Worm (Caenorhabditis elegans) whole organism, L4 larva: ENCODE results near the gene F36G3.2.

Source experiments
- F26F4.8 ChIP-seq: fragments of 200-800 bp; sonication (Bioruptor generic); conservative IDR thresholded peaks from 2 replicates; pipeline ENCODE4 v1.3.6; 2022; ENCODE audit warnings: missing genetic modification characterization, missing compliant biosample characterization
- Y105C5A.15 ChIP-seq: fragments of 200-800 bp; sonication (Bioruptor generic); IDR thresholded peaks from 2 replicates; pipeline ENCODE4 v1.3.6; 2022; ENCODE audit warnings: missing genetic modification characterization, missing compliant biosample characterization
- ZK337.2 ChIP-seq: fragments of 200-800 bp; sonication (Bioruptor generic); IDR thresholded peaks from 2 replicates; pipeline ENCODE4 v1.3.6; 2022; ENCODE audit warnings: missing genetic modification reagents, missing genetic modification characterization, missing compliant biosample characterization
- ceh-20 ChIP-seq: fragments of 200-800 bp; sonication (Bioruptor generic); IDR thresholded peaks from 2 replicates; pipeline ENCODE4 v1.3.6; 2022; ENCODE audit warnings: missing genetic modification reagents, missing genetic modification characterization, missing compliant biosample characterization
- ces-1 ChIP-seq: fragments of 150-350 bp; sonication (generic microtip); optimal IDR thresholded peaks from 4 replicates; lab custom pipeline; 2014; ENCODE audit warnings: missing biosample characterization, missing genetic modification reagents, missing genetic modification characterization
- ctbp-1 ChIP-seq: fragments of 200-800 bp; sonication (Bioruptor generic); IDR thresholded peaks from 2 replicates; pipeline ENCODE4 v1.3.6; 2022; ENCODE audit warnings: missing genetic modification reagents, missing genetic modification characterization, missing compliant biosample characterization
- daf-16 ChIP-seq, 3 experiments: sonication (generic microtip); optimal IDR thresholded peaks; 2 replicates each; lab custom pipeline; 2016 to 2017; ENCODE audit warnings: missing genetic modification characterization in 3 of 3, missing genetic modification reagents in 3 of 3, mild to moderate bottlenecking in 2 of 3, missing compliant biosample characterization in 2 of 3, missing biosample characterization in 1 of 3, moderate library complexity in 1 of 3
- dmd-6 ChIP-seq: fragments of 200-800 bp; sonication (Bioruptor generic); IDR thresholded peaks from 2 replicates; pipeline ENCODE4 v1.3.6; 2022; ENCODE audit warnings: missing genetic modification reagents, missing genetic modification characterization, missing compliant biosample characterization
- dve-1 ChIP-seq: sonication (generic microtip); optimal IDR thresholded peaks from 2 replicates; lab custom pipeline; 2017; ENCODE audit warnings: antibody characterized with exemption, mild to moderate bottlenecking, missing genetic modification characterization, missing compliant biosample characterization; ENCODE audit not compliant: insufficient read depth
- egl-27 ChIP-seq: sonication (generic microtip); optimal IDR thresholded peaks from 3 replicates; lab custom pipeline; 2017; ENCODE audit warnings: missing biosample characterization, missing genetic modification reagents, missing genetic modification characterization
- egl-43 ChIP-seq: fragments of 200-800 bp; sonication (Bioruptor generic); IDR thresholded peaks from 2 replicates; pipeline ENCODE4 v1.3.6; 2022; ENCODE audit warnings: missing genetic modification reagents, missing genetic modification characterization, missing compliant biosample characterization
- fkh-10 ChIP-seq: fragments of 150-350 bp; optimal IDR thresholded peaks from 2 replicates; lab custom pipeline; 2014; ENCODE audit warnings: missing biosample characterization, missing genetic modification reagents, missing genetic modification characterization
- hif-1 ChIP-seq, 2 experiments: sonication (generic microtip); optimal IDR thresholded peaks; 2 replicates each; lab custom pipeline; 2016 to 2017; ENCODE audit warnings: missing compliant biosample characterization in 2 of 2, missing genetic modification characterization in 2 of 2, missing genetic modification reagents in 2 of 2, missing genotype in 2 of 2, mild to moderate bottlenecking in 1 of 2
- hmg-1.1 ChIP-seq: fragments of 200-800 bp; sonication (Bioruptor generic); IDR thresholded peaks from 2 replicates; pipeline ENCODE4 v1.3.6; 2022; ENCODE audit warnings: missing genetic modification reagents, missing genetic modification characterization, missing compliant biosample characterization
- lin-15B ChIP-seq: fragments of 150-350 bp; sonication (generic microtip); optimal IDR thresholded peaks from 3 replicates; lab custom pipeline; 2014; ENCODE audit warnings: missing biosample characterization, missing genetic modification characterization
- lsy-2 ChIP-seq, 2 experiments: fragments of 150-350 bp in 1 of 2; sonication (generic microtip) in 1 of 2; optimal IDR thresholded peaks; 2 replicates each; lab custom pipeline; 2014 to 2017; ENCODE audit warnings: missing biosample characterization in 2 of 2, missing genetic modification characterization in 2 of 2
- mdl-1 ChIP-seq, 2 experiments: fragments of 150-350 bp in 1 of 2; sonication (generic microtip) in 1 of 2; optimal IDR thresholded peaks; 2 replicates each; lab custom pipeline; 2014 to 2017; ENCODE audit warnings: missing biosample characterization in 2 of 2, missing genetic modification characterization in 2 of 2
- mes-2 ChIP-seq: sonication (generic microtip); optimal IDR thresholded peaks from 2 replicates; lab custom pipeline; 2016; ENCODE audit warnings: missing genotype, mild to moderate bottlenecking, missing genetic modification characterization, missing compliant biosample characterization; ENCODE audit not compliant: poor library complexity, severe bottlenecking
- nhr-102 ChIP-seq: sonication (generic microtip); optimal IDR thresholded peaks from 2 replicates; lab custom pipeline; 2016; ENCODE audit warnings: mild to moderate bottlenecking, missing genetic modification characterization, moderate library complexity, missing compliant biosample characterization
- nhr-28 ChIP-seq: fragments of 150-350 bp; optimal IDR thresholded peaks from 2 replicates; lab custom pipeline; 2014; ENCODE audit warnings: missing biosample characterization, missing genetic modification characterization
- nhr-41 ChIP-seq: fragments of 200-800 bp; sonication (Bioruptor generic); IDR thresholded peaks from 2 replicates; pipeline ENCODE4 v1.3.6; 2022; ENCODE audit warnings: missing genetic modification reagents, missing genetic modification characterization, missing compliant biosample characterization
- nhr-76 ChIP-seq: fragments of 150-350 bp; optimal IDR thresholded peaks from 2 replicates; lab custom pipeline; 2014; ENCODE audit warnings: missing biosample characterization, missing genetic modification characterization
- nhr-77 ChIP-seq: fragments of 150-350 bp; optimal IDR thresholded peaks from 2 replicates; lab custom pipeline; 2014; ENCODE audit warnings: missing biosample characterization, missing genetic modification characterization
- pha-4 ChIP-seq, 2 experiments: fragments of 150-350 bp in 1 of 2; fragments of 200-800 bp in 1 of 2; sonication (Bioruptor generic) in 1 of 2; IDR thresholded peaks in 1 of 2; optimal IDR thresholded peaks in 1 of 2; 2 replicates each; pipeline versions ENCODE4 v1.3.6 to Lab custom; 2014 to 2022; ENCODE audit warnings: missing genetic modification characterization in 2 of 2, missing genetic modification reagents in 2 of 2, missing biosample characterization in 1 of 2, missing compliant biosample characterization in 1 of 2
- pqm-1 ChIP-seq: sonication (generic microtip); optimal IDR thresholded peaks from 2 replicates; lab custom pipeline; 2017; ENCODE audit warnings: missing biosample characterization, missing genetic modification characterization
- set-16 ChIP-seq: fragments of 200-800 bp; sonication (Bioruptor generic); IDR thresholded peaks from 2 replicates; pipeline ENCODE4 v1.3.6; 2022; ENCODE audit warnings: missing genetic modification reagents, missing genetic modification characterization, missing compliant biosample characterization
- spr-3 ChIP-seq: fragments of 200-800 bp; sonication (Bioruptor generic); optimal IDR thresholded peaks from 2 replicates; lab custom pipeline; 2018; ENCODE audit warnings: mild to moderate bottlenecking, missing genetic modification characterization, missing compliant biosample characterization
- tag-97 ChIP-seq: fragments of 200-800 bp; sonication (Bioruptor generic); IDR thresholded peaks from 2 replicates; pipeline ENCODE4 v1.3.6; 2022; ENCODE audit warnings: missing genetic modification characterization, missing compliant biosample characterization
- tra-1 ChIP-seq: fragments of 200-800 bp; sonication (Bioruptor generic); IDR thresholded peaks from 2 replicates; pipeline ENCODE4 v1.3.6; 2022; ENCODE audit warnings: missing genetic modification reagents, missing genetic modification characterization, missing compliant biosample characterization
- unc-62 ChIP-seq, 3 experiments: fragments of 150-350 bp in 1 of 3; sonication (generic microtip); optimal IDR thresholded peaks in 2 of 3; peaks in 1 of 3; 1 replicate in 1 of 3; 2 replicates in 2 of 3; lab custom pipeline; 2014 to 2017; ENCODE audit warnings: missing biosample characterization in 3 of 3, missing genetic modification characterization in 3 of 3, missing genetic modification reagents in 3 of 3, missing genotype in 1 of 3
- zag-1 ChIP-seq: fragments of 150-350 bp; optimal IDR thresholded peaks from 2 replicates; lab custom pipeline; 2014; ENCODE audit warnings: missing biosample characterization, missing genetic modification characterization
- zfp-3 ChIP-seq: fragments of 200-800 bp; sonication (Bioruptor generic); conservative IDR thresholded peaks from 2 replicates; pipeline ENCODE4 v1.3.6; 2022; ENCODE audit warnings: missing genetic modification reagents, missing genetic modification characterization, missing compliant biosample characterization
- zip-2 ChIP-seq: fragments of 150-350 bp; optimal IDR thresholded peaks from 2 replicates; lab custom pipeline; 2014; ENCODE audit warnings: missing biosample characterization, missing genetic modification characterization

F36G3.2 gene

ce11 chrX:9803603-9804002 is 9.5 kb upstream of the F36G3.2 start:
- TF ChIP-seq ZK337.2 (GFP tag; lab: Robert Waterston, UW) (no peak), ces-1 (GFP tag; lab: Kevin White, UChicago) (peak; percentile 90), nhr-76 (tag; lab: Kevin White, UChicago) (no peak), fkh-10 (GFP tag; lab: Kevin White, UChicago) (peak; percentile 93), ceh-20 (no peak), zip-2 (tag; lab: Kevin White, UChicago) (no peak), pha-4 (GFP tag; IDR thresholded peaks at IDR 0.05; lab: Robert Waterston, UW) (no peak), pha-4 (tag; optimal IDR thresholded peaks at IDR 0.05; lab: Kevin White, UChicago) (no peak), F26F4.8 (GFP tag; lab: Robert Waterston, UW) (no peak), hif-1 (tag; optimal IDR thresholded peaks at IDR 0.05; lab: Kevin White, UChicago) (no peak), ctbp-1 (GFP tag; lab: Robert Waterston, UW) (peak; percentile 27; the same call in 1 of the 2 replicates), set-16 (GFP tag; lab: Robert Waterston, UW) (no peak)

DNA sequence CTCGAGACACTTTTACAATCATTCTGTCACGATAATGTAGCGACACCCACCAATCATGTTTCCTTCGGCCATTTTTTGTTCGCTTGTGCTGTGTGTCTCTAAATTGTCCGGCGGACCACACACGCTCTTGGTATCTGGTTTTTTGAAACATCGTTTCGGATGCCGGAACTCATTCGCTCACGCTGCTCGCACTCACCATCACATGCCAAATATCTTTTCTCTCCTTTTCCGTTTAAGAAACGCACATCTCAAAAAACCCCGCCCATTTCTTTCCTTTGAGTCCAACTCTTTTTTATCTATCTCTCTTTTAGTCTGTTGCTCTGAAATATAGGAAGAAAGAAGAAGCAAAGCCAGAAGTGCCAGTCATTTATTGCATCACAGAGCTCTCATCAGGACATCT is 4.5 kb upstream of the F36G3.2 start, which contains the start of gene F36G3.3:
TSS of gene F36G3.3 (plus strand) at position 306 of the 400 bp plus-strand sequence.
- TF ChIP-seq lin-15B (tag; lab: Kevin White, UChicago) (no peak), dve-1 (no peak), fkh-10 (GFP tag; lab: Kevin White, UChicago) (peak; percentile 54), daf-16 (GFP tag; optimal IDR thresholded peaks at IDR 0.05; lab: Kevin White, UChicago) (no peak), daf-16 (tag; optimal IDR thresholded peaks at IDR 0.05; lab: Kevin White, UChicago) (no peak), egl-43 (no peak), ctbp-1 (GFP tag; lab: Robert Waterston, UW) (peak; percentile 48; the same call in 1 of the 2 replicates), lsy-2 (tag; optimal IDR thresholded peaks at IDR 0.05; lab: Kevin White, UChicago) (peak in 1 of 2 experiments; percentile 19), zfp-3 (GFP tag; lab: Robert Waterston, UW) (no peak), nhr-102 (tag; lab: Kevin White, UChicago) (no peak), ZK337.2 (GFP tag; lab: Robert Waterston, UW) (no peak), dmd-6 (GFP tag; lab: Robert Waterston, UW) (no peak), nhr-77 (tag; lab: Kevin White, UChicago) (no peak), mdl-1 (tag; optimal IDR thresholded peaks at IDR 0.05; lab: Kevin White, UChicago) (peak in 1 of 2 experiments; percentile 20), mes-2 (tag; lab: Kevin White, UChicago) (no peak)

DNA sequence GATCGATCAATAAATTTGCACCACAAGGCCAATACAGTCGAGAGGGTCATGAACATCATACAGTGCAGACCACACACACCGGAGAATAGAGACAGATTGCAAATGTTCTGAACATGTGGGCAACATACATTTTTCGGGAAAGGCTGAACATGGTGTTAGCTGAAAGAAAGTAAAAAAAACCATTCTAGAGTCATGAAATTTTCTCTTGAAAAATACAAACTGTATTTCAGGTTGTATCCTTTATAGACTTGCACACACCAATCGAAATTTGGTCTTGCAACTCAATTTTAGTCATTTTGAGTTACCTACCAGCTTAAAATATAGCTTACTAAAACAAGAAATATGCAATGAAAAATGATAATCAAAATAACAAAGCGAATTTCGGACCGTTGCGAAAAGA is 2.0 kb upstream of the F36G3.2 start:
- peak in 1 of 2 experiments; percentile 93 for TF ChIP-seq unc-62 (GFP tag; optimal IDR thresholded peaks at IDR 0.05 in 1 of 2; lab: Kevin White, UChicago)
- TF ChIP-seq unc-62 (tag; optimal IDR thresholded peaks at IDR 0.05; lab: Kevin White, UChicago), result no peak
- TF ChIP-seq tra-1 (GFP tag; lab: Robert Waterston, UW), result no peak
- TF ChIP-seq nhr-41 (GFP tag; lab: Robert Waterston, UW), result no peak
- TF ChIP-seq egl-27 (tag; lab: Kevin White, UChicago), result no peak
- TF ChIP-seq zag-1, result no peak
- no peak for TF ChIP-seq mdl-1 (tag; optimal IDR thresholded peaks at IDR 0.05; lab: Kevin White, UChicago)
- TF ChIP-seq nhr-28 (tag; lab: Kevin White, UChicago), result no peak

ce11 chrX:9795579-9795978 is 1.5 kb upstream of the F36G3.2 start:
- TF ChIP-seq dmd-6 (GFP tag; lab: Robert Waterston, UW), result no peak
- TF ChIP-seq pqm-1 (tag; lab: Kevin White, UChicago), result peak; percentile 60

ce11 chrX:9789110-9789509 is 5.0 kb downstream of the F36G3.2 start, which contains the start of gene F36G3.1:
Gene F36G3.1, minus strand, starts transcription at chrX:9789210.
- TF ChIP-seq daf-16 (GFP tag; optimal IDR thresholded peaks at IDR 0.05; lab: Kevin White, UChicago) (no peak), daf-16 (tag; optimal IDR thresholded peaks at IDR 0.05; lab: Kevin White, UChicago) (no peak), Y105C5A.15 (GFP tag; lab: Robert Waterston, UW) (no peak), hmg-1.1 (GFP tag; lab: Robert Waterston, UW) (no peak), spr-3 (GFP tag; lab: Kevin White, UChicago) (no peak), tag-97 (no peak)
